Fruit fly (Drosophila melanogaster) whole organism: ENCODE measurements around the gene dpr2.

Experiments
- CG8478 ChIP-seq: fragments of >200 bp; optimal IDR thresholded peaks from 2 replicates; lab custom pipeline; 2018; ENCODE audit warnings: inconsistent platforms
- pan ChIP-seq: fragments of >200 bp; optimal IDR thresholded peaks from 2 replicates; lab custom pipeline; 2017
- usp ChIP-seq: fragments of >200 bp; optimal IDR thresholded peaks from 2 replicates; lab custom pipeline; 2017; ENCODE audit warnings: missing biosample characterization, missing genetic modification characterization, mixed read lengths

DNA sequence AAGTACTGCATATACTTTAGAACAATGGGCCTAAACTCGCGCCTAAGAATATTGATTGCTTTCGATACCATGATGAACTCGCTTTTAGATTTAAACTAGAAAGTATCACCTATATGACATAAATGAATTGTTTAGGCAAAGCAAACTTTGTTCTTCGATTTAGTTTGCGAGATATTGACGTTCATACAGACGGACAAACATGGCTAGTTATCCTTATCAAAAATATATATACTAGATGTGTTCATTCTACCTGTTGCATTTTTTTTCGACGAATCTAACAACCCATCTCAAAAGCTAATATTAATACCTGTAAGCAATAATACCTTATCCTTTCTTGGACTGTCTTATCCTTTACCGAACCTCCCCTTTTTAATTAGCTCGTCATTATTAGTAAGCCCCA, 62.3 kb downstream of the dpr2 start, which contains the start of gene CG14070:
- TF ChIP-seq pan (lab: Kevin White, UChicago) (no peak), CG8478 (lab: Kevin White, UChicago) (no peak), usp (GFP tag; lab: Kevin White, UChicago) (no peak)
